Worm (Caenorhabditis elegans): ENCODE results near the gene daf-19.

ce11 chrII:10189369-10189768, 20.2 kb upstream of the daf-19 start, which contains the start of gene cdc-25.4:
- TF ChIP-seq ceh-82 (tag; optimal IDR thresholded peaks at IDR 0.05) (no peak), xbp-1 (tag; optimal IDR thresholded peaks at IDR 0.05) (no peak), hlh-4 (tag; optimal IDR thresholded peaks at IDR 0.05) (no peak), snpc-4 (tag; optimal IDR thresholded peaks at IDR 0.05) (no peak), unc-98 (GFP tag; IDR thresholded peaks at IDR 0.05) (no peak), C04F5.9 (tag; optimal IDR thresholded peaks at IDR 0.05) (no peak), nhr-28 (tag; optimal IDR thresholded peaks at IDR 0.05) (no peak), efl-1 (optimal IDR thresholded peaks at IDR 0.05) (no peak), efl-1 (GFP tag; optimal IDR thresholded peaks at IDR 0.05 in 1 of 2) (no peak), nhr-11 (tag; optimal IDR thresholded peaks at IDR 0.05) (no peak), lin-14 (GFP tag; optimal IDR thresholded peaks at IDR 0.05) (no peak), fkh-8 (tag; optimal IDR thresholded peaks at IDR 0.05) (no peak), blmp-1 (tag; optimal IDR thresholded peaks at IDR 0.05) (no peak), swsn-7 (tag; optimal IDR thresholded peaks at IDR 0.05) (no peak), lsy-2 (tag; optimal IDR thresholded peaks at IDR 0.05) (no peak)

Measured in whole organism, L1 larva.